Worm (Caenorhabditis elegans): ENCODE results near the gene osm-1.

DNA sequence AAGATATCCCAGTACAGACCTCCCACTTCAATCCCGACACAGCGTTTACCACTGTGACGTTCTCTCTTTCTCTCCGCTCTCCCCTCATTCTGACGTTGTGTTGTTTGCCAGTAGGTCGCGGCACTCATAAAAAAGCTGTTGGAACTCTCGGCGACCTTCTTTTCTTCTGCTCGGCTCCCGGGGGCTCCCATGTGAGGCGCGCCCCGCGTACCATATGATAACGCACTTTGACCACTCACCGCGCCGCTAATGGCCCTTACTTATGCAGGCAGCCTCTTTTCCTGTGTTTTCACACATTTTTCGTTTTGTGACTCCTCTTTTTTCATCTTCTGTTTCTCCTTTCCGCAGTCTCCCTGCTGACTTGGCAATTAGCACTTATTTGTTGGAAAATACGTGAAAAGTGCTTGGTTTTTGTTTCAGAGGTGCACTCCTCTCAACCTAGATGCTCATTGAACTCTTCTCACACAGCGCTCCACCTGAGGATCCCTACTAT lies 38.9 kb downstream of the osm-1 start, which contains the start of gene ser-1:
- no peak for TF ChIP-seq skn-1 (tag; optimal IDR thresholded peaks at IDR 0.05)
- TF ChIP-seq ama-1 (optimal IDR thresholded peaks at IDR 0.05), result no peak
- no peak for TF ChIP-seq egl-27 (tag; optimal IDR thresholded peaks at IDR 0.05)
- TF ChIP-seq lir-3 (tag; optimal IDR thresholded peaks at IDR 0.05), result no peak
- TF ChIP-seq set-16 (GFP tag; IDR thresholded peaks at IDR 0.05), result peak; percentile 46; the same call in 1 of the 2 replicates
- no peak for TF ChIP-seq zip-2 (tag; optimal IDR thresholded peaks at IDR 0.05)
- TF ChIP-seq ctbp-1 (GFP tag; IDR thresholded peaks at IDR 0.05), result no peak
- TF ChIP-seq ceh-82 (tag; optimal IDR thresholded peaks at IDR 0.05), result no peak
- TF ChIP-seq unc-39 (tag; optimal IDR thresholded peaks at IDR 0.05), result no peak
